Fruit fly (Drosophila melanogaster) whole organism, adult: Measurements from ENCODE around the gene Cpr73D.

Experiments used
- CG11617 ChIP-seq: fragments of 200-800 bp; sonication (Bioruptor generic); optimal IDR thresholded peaks from 2 replicates; lab custom pipeline; 2017; ENCODE audit warnings: mild to moderate bottlenecking, missing biosample characterization, missing genetic modification reagents, missing genetic modification characterization
- CG12768 ChIP-seq: fragments of 200-800 bp; sonication (Bioruptor generic); optimal IDR thresholded peaks from 2 replicates; lab custom pipeline; 2017; ENCODE audit warnings: missing biosample characterization, missing genetic modification characterization, mild to moderate bottlenecking, moderate library complexity, missing genetic modification reagents
- CG14711 ChIP-seq: fragments of 200-800 bp; sonication (Bioruptor generic); optimal IDR thresholded peaks from 2 replicates; lab custom pipeline; 2018; ENCODE audit warnings: missing biosample characterization, mild to moderate bottlenecking, missing genetic modification characterization, moderate library complexity
- CG1620 ChIP-seq: fragments of 200-800 bp; sonication (Bioruptor generic); optimal IDR thresholded peaks from 2 replicates; lab custom pipeline; 2016; ENCODE audit warnings: missing biosample characterization, missing genetic modification characterization
- CG33017 ChIP-seq: fragments of 200-800 bp; sonication (Bioruptor generic); optimal IDR thresholded peaks from 2 replicates; lab custom pipeline; 2018; ENCODE audit warnings: missing biosample characterization, mild to moderate bottlenecking, missing genetic modification characterization, moderate library complexity
- CG5204 ChIP-seq: fragments of 200-800 bp; sonication (Bioruptor generic); optimal IDR thresholded peaks from 2 replicates; lab custom pipeline; 2016; ENCODE audit warnings: missing biosample characterization, missing genetic modification characterization
- CG7045 ChIP-seq: fragments of 200-800 bp; sonication (Bioruptor generic); optimal IDR thresholded peaks from 2 replicates; lab custom pipeline; 2017; ENCODE audit warnings: missing biosample characterization, mild to moderate bottlenecking, missing genetic modification characterization
- CG7101 ChIP-seq: fragments of 200-800 bp; sonication (Bioruptor generic); optimal IDR thresholded peaks from 2 replicates; lab custom pipeline; 2018; ENCODE audit warnings: missing biosample characterization, mild to moderate bottlenecking, missing genetic modification characterization, moderate library complexity
- Clk ChIP-seq: fragments of 200-800 bp; sonication (Bioruptor generic); optimal IDR thresholded peaks from 2 replicates; lab custom pipeline; 2017; ENCODE audit warnings: missing biosample characterization, missing genetic modification characterization
- Crg-1 ChIP-seq: fragments of 200-800 bp; sonication (Bioruptor generic); optimal IDR thresholded peaks from 2 replicates; lab custom pipeline; 2016; ENCODE audit warnings: missing biosample characterization, missing genetic modification characterization
- Hr96 ChIP-seq: fragments of 200-800 bp; sonication (Bioruptor generic); optimal IDR thresholded peaks from 2 replicates; lab custom pipeline; 2016; ENCODE audit warnings: missing biosample characterization, missing genetic modification characterization
- Mnt ChIP-seq: fragments of 200-800 bp; sonication (Bioruptor generic); optimal IDR thresholded peaks from 2 replicates; lab custom pipeline; 2016; ENCODE audit warnings: missing biosample characterization, mild to moderate bottlenecking, missing genetic modification characterization
- bab1 ChIP-seq: fragments of 200-800 bp; sonication (Bioruptor generic); optimal IDR thresholded peaks from 3 replicates; lab custom pipeline; 2019; ENCODE audit warnings: missing biosample characterization, mild to moderate bottlenecking, missing genetic modification characterization, moderate library complexity
- cic ChIP-seq: fragments of 200-800 bp; sonication (Bioruptor generic); optimal IDR thresholded peaks from 2 replicates; lab custom pipeline; 2017; ENCODE audit warnings: missing biosample characterization, mild to moderate bottlenecking, missing genetic modification characterization, moderate library complexity
- cnc ChIP-seq, 2 experiments: fragments of >200 bp; optimal IDR thresholded peaks; 2 replicates each; lab custom pipeline; 2017
- kay ChIP-seq: fragments of 200-800 bp; sonication (Bioruptor generic); peaks from one replicate; lab custom pipeline; 2016; ENCODE audit warnings: missing biosample characterization, missing genetic modification characterization, borderline replicate concordance
- ovo ChIP-seq: fragments of 200-800 bp; sonication (Bioruptor generic); optimal IDR thresholded peaks from 2 replicates; lab custom pipeline; 2016; ENCODE audit warnings: missing biosample characterization, missing genetic modification characterization
- pad ChIP-seq: fragments of 200-800 bp; sonication (Bioruptor generic); optimal IDR thresholded peaks from 3 replicates; lab custom pipeline; 2017; ENCODE audit warnings: missing biosample characterization, missing genetic modification characterization, mild to moderate bottlenecking, moderate library complexity, missing genetic modification reagents
- tj ChIP-seq: fragments of 200-800 bp; sonication (Bioruptor generic); optimal IDR thresholded peaks from 3 replicates; lab custom pipeline; 2017; ENCODE audit warnings: missing biosample characterization, mild to moderate bottlenecking, missing genetic modification characterization, moderate library complexity
- toe ChIP-seq: fragments of 200-800 bp; sonication (Bioruptor generic); optimal IDR thresholded peaks from 2 replicates; lab custom pipeline; 2016; ENCODE audit warnings: missing biosample characterization, missing genetic modification characterization

The Cpr73D gene

DNA sequence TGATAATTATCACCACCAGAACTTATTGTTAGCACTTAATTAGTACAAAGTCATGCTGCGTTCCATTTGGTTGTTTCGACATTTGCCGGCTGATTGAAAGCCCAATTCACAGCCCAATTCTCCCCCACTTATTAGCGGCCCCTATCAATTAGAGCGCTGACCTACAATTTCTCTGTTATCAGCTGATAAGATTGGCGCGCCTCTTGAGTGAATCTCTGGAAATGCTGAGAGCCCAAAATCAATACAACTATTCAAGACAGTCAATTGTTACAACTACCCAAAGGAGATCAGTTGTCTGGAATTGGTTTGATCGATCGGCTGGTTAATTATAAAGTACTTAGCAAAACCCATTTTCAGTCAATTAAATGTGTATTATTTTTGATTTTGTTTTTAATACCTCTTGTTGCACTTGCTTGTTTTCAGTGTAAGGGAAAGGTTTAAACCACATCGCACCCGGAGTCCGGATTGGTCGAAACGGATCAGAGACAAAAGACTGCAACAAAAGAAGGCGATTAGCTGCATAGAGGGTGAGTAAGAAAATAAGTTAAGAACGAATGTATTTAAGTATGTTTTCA is 27.4 kb upstream of the Cpr73D start:
- TF ChIP-seq cic (GFP tag; lab: Kevin White, UChicago) = peak; percentile 19
- TF ChIP-seq bab1 (GFP tag; lab: Kevin White, UChicago) = no peak

DNA sequence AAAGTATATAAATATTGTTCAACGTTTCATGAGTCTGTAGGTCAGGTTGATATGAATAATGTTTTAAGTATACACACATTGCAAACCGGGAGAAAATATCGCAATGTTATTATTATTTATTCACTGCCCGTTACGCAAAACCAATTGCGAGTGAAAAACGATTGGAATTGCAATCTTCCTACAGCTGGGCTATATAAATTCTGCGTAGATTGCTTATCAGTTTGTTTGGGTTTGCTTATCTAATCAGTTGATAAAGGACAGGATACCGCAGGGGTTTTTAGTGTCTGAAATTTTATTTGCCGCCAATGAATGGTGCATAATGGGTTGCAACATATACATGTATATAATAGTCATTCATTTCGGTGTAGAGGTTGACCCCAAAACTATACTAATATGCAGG is 26.6 kb upstream of the Cpr73D start:
- TF ChIP-seq cic (GFP tag; lab: Kevin White, UChicago) (peak; percentile 31), kay (GFP tag; lab: Kevin White, UChicago) (peak; percentile 78), CG11617 (GFP tag; lab: Kevin White, UChicago) (no peak)

DNA sequence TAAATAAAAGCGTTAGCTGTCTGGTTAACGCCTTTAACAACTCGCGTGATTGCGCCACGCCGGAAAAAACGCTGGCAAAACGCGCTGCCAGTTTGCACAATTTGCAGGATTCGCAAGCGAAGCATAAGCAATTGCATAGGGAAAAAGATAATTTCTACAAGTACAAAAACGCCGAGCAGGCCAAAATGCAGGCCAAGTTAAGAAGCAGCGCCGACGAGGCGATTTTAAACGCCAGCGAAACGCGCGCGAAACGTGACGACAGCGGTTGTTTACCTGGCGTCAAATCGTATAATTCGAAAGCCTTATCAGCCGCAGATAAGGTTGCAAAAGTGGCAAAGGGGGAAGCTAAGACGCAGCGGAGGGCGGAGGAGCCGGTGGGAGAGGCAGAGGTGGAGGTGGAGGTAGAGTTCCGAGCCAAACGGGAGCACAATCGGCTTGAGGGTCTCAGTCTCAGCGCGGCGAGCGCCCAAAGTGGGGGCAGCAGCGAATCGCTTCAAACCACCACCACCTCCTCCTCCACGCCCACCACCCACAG is 23.7 kb upstream of the Cpr73D start:
- no peak for TF ChIP-seq CG14711 (tag; lab: Kevin White, UChicago)
- TF ChIP-seq cnc (optimal IDR thresholded peaks at IDR 0.05; lab: Kevin White, UChicago) = no peak
- TF ChIP-seq CG7045 (GFP tag; lab: Kevin White, UChicago) = peak; percentile 46
- no peak for TF ChIP-seq Hr96
- peak; percentile 76 for TF ChIP-seq CG12768
- TF ChIP-seq CG5204 (GFP tag; lab: Kevin White, UChicago) = no peak
- peak; percentile 27 for TF ChIP-seq CG7101 (tag; lab: Kevin White, UChicago)
- TF ChIP-seq ovo (GFP tag; lab: Kevin White, UChicago) = no peak
- TF ChIP-seq kay (GFP tag; lab: Kevin White, UChicago) = no peak
- TF ChIP-seq CG33017 (tag; lab: Kevin White, UChicago) = peak; percentile 51
- no peak for TF ChIP-seq Crg-1 (GFP tag; lab: Kevin White, UChicago)
- peak; percentile 31 for TF ChIP-seq tj
- TF ChIP-seq Clk = peak; percentile 16
- TF ChIP-seq Mnt (GFP tag; lab: Kevin White, UChicago) = peak; percentile 57
- no peak for TF ChIP-seq toe (GFP tag; lab: Kevin White, UChicago)
- peak; percentile 24 for TF ChIP-seq CG11617 (GFP tag; lab: Kevin White, UChicago)
- peak; percentile 91 for TF ChIP-seq cic (GFP tag; lab: Kevin White, UChicago)
- TF ChIP-seq bab1 (GFP tag; lab: Kevin White, UChicago) = no peak
- no peak for TF ChIP-seq CG1620 (GFP tag; lab: Kevin White, UChicago)
- TF ChIP-seq pad (GFP tag; lab: Kevin White, UChicago) = peak; percentile 22

DNA sequence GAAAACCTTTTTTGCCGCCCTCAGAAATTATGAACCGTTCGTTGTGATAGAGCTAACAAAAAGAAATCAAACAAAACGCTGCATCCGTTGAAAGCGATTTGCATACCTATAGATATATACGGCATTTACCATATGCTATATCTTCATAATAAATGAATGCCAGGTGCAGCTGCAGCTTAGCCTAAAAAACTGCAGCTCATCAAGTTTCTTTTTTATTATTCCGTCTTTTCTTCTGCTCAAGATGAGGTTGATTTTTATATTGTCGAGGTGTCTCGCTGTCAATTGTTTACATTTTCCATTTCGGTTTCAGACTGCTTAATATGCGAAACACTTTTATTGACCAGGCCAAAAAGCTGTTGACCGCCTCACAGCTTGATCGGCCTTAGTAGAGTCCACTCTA is 20.9 kb upstream of the Cpr73D start:
- TF ChIP-seq Hr96 = no peak
- no peak for TF ChIP-seq CG1620 (GFP tag; lab: Kevin White, UChicago)
- no peak for TF ChIP-seq Clk
- TF ChIP-seq kay (GFP tag; lab: Kevin White, UChicago) = no peak
- no peak for TF ChIP-seq cic (GFP tag; lab: Kevin White, UChicago)
- TF ChIP-seq CG12768 = no peak
- peak; percentile 27 for TF ChIP-seq tj

DNA sequence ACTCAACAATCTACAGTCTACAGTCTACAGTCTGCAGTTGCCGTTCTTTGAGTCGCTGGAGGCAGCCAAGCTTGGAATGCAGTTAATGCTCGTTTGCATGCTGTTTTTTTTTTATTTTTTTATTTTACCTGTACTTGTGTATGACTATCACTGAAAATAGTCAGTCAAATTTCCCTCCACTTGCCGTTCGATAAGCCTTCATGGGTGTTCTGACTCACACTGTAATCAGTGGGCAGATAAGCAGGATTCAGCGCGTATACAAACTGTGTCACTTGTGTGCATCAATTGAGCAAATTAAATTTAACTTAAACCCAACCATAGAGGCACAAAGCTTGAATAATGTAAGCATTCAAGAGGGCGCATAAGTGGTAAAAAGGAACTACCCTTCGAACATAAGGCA is 19.8 kb upstream of the Cpr73D start:
- TF ChIP-seq tj (no peak), kay (GFP tag; lab: Kevin White, UChicago) (peak; percentile 96)

DNA sequence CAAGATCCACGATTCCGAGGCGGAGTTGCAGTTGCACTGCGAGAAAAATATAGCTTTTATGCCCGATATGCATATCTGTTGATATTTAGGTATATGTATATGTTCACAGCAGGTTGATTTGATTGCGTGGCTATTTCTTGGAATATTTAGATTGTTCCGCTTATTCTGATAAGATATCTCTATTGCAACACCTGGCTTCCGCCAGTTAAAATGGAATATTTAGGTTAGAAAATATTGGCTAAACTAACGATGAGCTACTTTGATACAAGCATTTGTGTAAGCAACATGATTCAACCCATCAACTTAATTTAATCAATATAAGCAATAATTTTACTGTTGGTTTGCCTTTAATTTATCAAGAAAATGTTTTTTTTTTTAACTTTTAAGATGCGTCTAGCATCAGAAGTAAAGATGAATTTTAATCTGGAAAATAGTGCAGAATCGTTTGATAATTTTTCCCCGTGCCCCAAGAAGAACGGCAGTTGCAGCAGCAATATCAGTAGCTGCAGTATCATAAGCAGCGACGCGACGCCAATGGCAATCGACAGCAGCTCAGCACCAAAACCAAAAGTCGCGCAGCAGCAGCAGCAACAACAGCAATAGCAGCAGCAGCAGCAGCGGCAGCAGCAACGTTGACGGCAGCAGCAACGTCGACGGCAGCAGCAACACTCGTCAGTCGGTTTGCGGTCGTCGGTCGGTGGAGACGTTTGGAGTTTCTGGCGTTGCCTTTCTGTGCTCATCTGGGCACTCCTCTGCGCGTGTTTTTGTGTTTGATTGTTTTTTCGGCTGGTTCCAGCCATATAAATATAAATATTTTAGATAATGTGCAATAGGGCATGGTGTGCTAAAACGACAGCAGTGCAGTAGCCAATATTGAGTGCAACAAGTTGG is 18.4 kb upstream of the Cpr73D start:
- TF ChIP-seq CG12768 (no peak), CG11617 (GFP tag; lab: Kevin White, UChicago) (no peak), kay (GFP tag; lab: Kevin White, UChicago) (peak; percentile 24), cic (GFP tag; lab: Kevin White, UChicago) (no peak)

DNA sequence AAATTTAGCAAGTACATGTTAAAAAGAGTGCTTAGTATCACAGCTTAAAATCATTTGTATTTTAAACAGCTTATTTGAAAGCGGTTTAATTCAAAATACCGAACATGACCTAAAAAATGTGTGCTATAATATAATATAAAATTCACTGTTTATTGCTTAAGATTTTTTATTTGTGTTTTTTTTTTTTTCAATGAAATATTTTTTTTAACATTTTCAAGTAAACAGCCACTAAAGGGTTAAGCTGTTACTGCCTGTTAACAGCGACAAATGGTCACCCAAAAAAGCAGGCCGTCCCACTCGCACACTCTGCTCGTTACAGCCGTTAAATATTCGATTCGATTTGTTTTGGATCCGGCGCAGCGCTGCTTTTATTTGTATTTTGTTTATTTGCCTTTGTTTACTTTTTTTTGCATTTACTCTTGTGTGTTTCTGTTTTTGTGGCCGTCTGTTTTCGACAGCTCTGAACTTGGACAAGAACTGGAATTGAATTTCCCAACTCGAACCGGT is 17.2 kb upstream of the Cpr73D start:
- peak; percentile 42 for TF ChIP-seq kay (GFP tag; lab: Kevin White, UChicago)
- TF ChIP-seq bab1 (GFP tag; lab: Kevin White, UChicago) = no peak
